Fruit fly (Drosophila melanogaster): ENCODE measurements around the gene CG31710.

CG31710 gene

DNA sequence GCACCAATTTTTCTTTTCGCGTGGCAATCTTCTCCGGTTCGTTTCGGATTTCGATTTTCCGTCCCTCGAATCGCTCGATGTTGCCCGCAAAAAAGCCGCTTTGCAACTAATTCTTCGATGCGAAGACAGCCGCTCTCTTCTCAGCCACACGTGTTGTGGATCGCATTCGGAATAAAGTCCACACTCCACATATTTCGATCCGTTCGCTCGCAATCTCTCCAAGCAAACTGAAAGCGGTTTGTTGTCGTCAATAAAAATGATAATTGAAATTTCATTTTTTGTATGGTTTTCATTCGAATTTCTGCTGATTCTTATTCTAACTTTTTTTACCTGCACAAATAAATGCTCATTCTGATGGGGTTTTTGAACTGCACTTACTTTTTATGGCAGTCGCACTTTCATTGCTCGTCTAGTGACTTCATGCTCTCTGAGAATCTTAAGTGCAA lies at the start of gene CG31710:
Gene CG31710, minus strand, starts transcription at position 83 of the 446 bp plus-strand sequence.
- TF ChIP-seq ttk (optimal IDR thresholded peaks at IDR 0.05) (no peak), psq (optimal IDR thresholded peaks at IDR 0.05) (no peak), Myc (optimal IDR thresholded peaks at IDR 0.05) (no peak), insv (optimal IDR thresholded peaks at IDR 0.05) (no peak), Sin3A (optimal IDR thresholded peaks at IDR 0.05) (no peak)

DNA sequence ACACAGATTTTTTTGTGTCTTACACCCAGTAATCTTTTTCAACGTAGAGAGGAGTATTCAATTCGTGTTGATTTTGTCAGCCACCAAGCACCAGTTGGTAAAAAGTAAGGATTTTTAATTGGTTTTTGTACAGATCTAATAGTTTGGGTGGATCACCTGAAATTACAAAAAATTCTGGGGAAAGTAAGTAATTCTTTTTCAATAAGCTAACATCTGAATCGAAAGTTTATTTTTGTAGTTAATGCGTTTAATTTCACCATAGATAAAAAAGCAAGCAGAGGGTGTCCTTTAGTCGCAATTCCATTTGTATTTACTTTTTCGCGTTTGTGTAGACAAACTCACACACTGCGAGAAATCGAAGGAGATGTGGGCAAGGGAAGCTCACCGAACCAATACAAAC lies 49.1 kb upstream of the CG31710 start:
- TF ChIP-seq ttk (optimal IDR thresholded peaks at IDR 0.05), result no peak
- no peak for TF ChIP-seq psq (optimal IDR thresholded peaks at IDR 0.05)
- no peak for TF ChIP-seq Sin3A (optimal IDR thresholded peaks at IDR 0.05)
- TF ChIP-seq insv (optimal IDR thresholded peaks at IDR 0.05), result no peak
- no peak for TF ChIP-seq h (optimal IDR thresholded peaks at IDR 0.05)
- TF ChIP-seq Myc (optimal IDR thresholded peaks at IDR 0.05), result no peak

DNA sequence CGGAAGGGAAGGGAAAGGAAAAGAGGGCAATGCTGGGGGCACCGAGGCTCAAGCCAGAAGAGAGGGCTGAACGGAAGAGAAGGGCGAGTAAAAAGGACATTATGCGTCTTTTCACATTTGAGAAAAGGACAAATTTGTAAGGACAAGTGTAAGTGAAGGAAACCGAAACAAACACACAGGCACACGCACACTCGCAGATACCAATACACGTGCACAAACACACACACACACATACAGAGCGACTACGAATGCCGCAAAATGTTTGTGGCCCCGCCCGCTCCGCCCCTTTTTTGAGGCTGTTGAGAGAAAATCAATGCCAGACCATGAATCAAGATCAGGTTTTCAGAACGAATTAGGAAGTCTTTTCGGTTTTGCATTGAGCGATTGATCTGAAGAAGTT lies 47.6 kb upstream of the CG31710 start:
- TF ChIP-seq Myc (optimal IDR thresholded peaks at IDR 0.05), result no peak
- no peak for TF ChIP-seq ttk (optimal IDR thresholded peaks at IDR 0.05)
- TF ChIP-seq h (optimal IDR thresholded peaks at IDR 0.05), result no peak
- no peak for TF ChIP-seq psq (optimal IDR thresholded peaks at IDR 0.05)
- no peak for TF ChIP-seq insv (optimal IDR thresholded peaks at IDR 0.05)

DNA sequence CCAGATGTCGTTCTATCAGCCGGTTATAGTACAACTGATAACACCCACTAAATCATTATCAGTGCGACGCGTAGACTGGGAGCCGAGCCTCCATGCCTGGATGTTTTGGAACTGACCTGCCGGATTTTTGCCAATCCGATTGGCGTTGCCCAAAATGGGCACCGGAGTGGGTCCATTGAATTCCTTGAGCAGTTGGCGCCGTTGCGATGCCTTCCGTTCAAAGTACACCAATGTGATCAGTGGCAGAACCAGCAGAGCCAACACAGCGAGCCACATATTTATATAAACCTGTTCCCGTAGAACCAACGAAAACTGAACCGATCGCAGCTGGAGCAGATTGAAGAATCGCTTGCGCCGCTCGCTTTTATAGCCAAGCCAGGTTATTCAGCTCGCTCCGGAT lies 44.0 kb upstream of the CG31710 start, which contains the start of gene Cyp4e3:
Gene Cyp4e3, minus strand, starts transcription at position 327 of the 400 bp plus-strand sequence.
- TF ChIP-seq ttk (optimal IDR thresholded peaks at IDR 0.05) (no peak), h (optimal IDR thresholded peaks at IDR 0.05) (no peak), insv (optimal IDR thresholded peaks at IDR 0.05) (no peak), psq (optimal IDR thresholded peaks at IDR 0.05) (no peak), Sin3A (optimal IDR thresholded peaks at IDR 0.05) (no peak), Myc (optimal IDR thresholded peaks at IDR 0.05) (no peak)

DNA sequence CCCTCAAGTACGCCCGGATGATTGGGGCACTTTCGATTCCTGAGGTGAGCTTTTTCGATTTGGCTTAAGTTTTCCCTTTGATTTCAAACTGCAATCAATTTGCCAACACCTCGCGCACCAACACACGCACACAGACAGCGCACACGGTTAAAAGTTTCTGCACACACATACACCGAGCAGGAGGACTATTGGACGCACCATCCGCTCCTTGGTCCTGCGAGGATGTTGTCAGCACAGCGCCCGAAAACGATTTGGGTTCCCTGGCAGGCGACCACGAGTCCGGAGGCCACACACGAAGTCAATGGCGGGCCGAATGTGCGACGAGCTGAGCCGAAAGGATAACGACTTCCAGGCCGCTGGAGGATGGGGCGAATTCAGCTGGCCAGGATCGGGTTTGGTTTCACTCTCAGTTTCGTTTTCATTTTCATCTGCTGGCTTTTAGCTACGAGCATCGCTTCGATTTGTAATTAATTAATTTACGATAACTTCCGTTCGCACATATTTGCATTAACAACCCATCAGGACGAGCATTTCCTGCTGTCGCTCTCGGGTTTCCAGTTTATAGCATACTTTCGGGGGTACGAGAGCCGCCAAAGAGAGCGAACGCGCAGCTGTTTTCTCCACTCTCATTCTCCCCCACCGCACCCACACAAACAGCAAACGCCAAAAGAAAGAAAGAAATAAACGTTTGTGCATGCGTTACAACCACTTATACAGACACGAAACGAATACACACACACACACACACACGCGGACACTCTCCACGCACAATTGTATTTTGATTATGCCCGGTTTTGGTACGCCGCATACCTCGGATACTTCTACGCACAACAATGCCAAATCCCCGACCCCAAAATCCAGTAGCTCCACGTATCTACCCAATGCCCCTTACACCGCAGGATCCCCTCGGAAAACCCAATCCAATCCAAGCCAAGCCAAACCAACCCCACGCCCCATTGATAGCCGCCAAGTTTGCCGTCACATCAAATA lies 40.8 kb upstream of the CG31710 start, which contains the start of gene Nckx30C:
Gene Nckx30C, minus strand, starts transcription at position 260 of the 990 bp plus-strand sequence.
- TF ChIP-seq insv (optimal IDR thresholded peaks at IDR 0.05) (no peak), Myc (optimal IDR thresholded peaks at IDR 0.05) (no peak), h (optimal IDR thresholded peaks at IDR 0.05) (no peak), Sin3A (optimal IDR thresholded peaks at IDR 0.05) (no peak), ttk (optimal IDR thresholded peaks at IDR 0.05) (no peak), psq (optimal IDR thresholded peaks at IDR 0.05) (no peak)

DNA sequence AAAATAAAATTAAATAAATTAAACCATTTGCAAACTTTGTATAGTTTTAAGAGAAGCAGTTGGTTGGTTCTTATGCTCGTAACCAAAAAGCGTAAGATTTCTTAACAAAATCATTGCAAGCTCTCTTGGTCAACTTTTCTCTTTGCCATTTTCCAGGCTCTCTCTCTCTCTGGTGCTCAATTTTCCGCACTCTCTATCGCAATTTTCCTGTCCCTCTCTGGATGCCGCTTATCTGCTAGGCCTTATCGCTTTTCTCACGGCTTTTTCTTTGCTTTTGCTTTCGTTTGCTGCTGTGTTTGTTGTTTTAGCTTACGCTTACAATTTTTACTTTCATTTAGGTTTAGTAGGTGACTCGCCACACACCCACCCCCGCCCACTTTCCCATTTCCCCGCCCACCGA lies 38.9 kb upstream of the CG31710 start:
- TF ChIP-seq psq (optimal IDR thresholded peaks at IDR 0.05) (no peak), insv (optimal IDR thresholded peaks at IDR 0.05) (no peak), ttk (optimal IDR thresholded peaks at IDR 0.05) (no peak), Myc (optimal IDR thresholded peaks at IDR 0.05) (no peak)

DNA sequence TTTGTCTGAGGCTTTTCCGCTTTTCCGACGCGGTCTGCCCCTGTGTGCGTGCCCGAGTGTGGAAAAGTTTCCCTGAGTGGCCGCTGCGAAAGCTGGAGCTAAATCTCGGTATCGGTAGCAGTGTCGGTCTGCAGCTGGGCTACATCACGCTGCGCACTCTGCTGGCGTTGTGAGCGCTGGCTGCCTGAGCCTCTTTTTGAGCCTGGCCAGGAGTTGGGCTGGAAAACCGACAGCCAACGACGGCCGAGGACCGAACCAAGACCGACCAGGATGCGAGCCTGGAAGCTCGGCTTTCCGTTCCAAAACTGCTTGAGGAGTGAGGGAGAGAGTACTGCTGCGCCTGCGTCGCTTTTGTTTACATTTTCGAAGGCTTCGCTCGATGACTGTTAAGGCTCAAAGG lies 38.1 kb upstream of the CG31710 start:
- no peak for TF ChIP-seq h (optimal IDR thresholded peaks at IDR 0.05)
- TF ChIP-seq insv (optimal IDR thresholded peaks at IDR 0.05), result no peak
- TF ChIP-seq ttk (optimal IDR thresholded peaks at IDR 0.05), result no peak
- no peak for TF ChIP-seq Sin3A (optimal IDR thresholded peaks at IDR 0.05)
- no peak for TF ChIP-seq Myc (optimal IDR thresholded peaks at IDR 0.05)

DNA sequence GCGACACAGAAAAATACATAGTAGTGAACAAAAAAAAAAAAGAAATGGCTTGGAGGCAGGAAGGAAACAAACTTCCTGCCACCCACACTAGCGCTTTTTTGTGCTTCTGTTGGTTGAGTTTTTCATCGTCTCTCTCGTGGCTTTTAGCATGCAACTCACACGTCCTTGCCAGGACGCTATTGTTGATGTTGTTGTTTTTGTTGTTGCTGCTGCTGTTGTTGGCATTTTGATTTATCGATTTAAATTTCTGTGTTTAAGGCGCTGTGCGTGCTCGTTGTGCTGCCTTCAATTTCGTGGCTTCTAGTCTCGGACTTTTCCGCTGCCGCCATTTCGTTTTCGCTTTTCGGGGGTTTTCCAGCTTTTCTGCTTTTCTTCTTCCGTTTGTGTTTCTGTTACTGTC lies 33.9 kb upstream of the CG31710 start:
- TF ChIP-seq h (optimal IDR thresholded peaks at IDR 0.05), result no peak
- TF ChIP-seq Sin3A (optimal IDR thresholded peaks at IDR 0.05), result no peak

DNA sequence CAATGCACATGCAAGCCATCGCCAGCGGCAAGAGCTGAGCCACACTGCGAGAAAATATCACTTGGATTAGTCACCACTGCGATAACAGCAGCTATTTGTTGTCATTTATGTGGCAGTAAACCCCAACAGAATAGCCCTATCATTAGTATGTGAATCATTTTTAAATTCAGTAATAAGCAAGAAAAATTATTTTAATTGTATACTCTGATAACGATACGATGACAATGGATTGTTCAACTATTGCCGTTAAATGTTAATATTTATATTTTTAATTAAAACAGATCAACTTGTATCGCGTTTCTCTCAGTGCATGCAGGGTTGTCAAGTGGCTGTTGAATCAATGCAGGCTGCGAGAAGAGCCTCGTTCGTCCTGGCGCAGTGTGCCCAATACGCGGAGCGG lies 32.0 kb upstream of the CG31710 start:
- no peak for TF ChIP-seq Myc (optimal IDR thresholded peaks at IDR 0.05)
- TF ChIP-seq Sin3A (optimal IDR thresholded peaks at IDR 0.05), result no peak
- no peak for TF ChIP-seq psq (optimal IDR thresholded peaks at IDR 0.05)
- TF ChIP-seq h (optimal IDR thresholded peaks at IDR 0.05), result no peak
- TF ChIP-seq ttk (optimal IDR thresholded peaks at IDR 0.05), result no peak
- no peak for TF ChIP-seq insv (optimal IDR thresholded peaks at IDR 0.05)

DNA sequence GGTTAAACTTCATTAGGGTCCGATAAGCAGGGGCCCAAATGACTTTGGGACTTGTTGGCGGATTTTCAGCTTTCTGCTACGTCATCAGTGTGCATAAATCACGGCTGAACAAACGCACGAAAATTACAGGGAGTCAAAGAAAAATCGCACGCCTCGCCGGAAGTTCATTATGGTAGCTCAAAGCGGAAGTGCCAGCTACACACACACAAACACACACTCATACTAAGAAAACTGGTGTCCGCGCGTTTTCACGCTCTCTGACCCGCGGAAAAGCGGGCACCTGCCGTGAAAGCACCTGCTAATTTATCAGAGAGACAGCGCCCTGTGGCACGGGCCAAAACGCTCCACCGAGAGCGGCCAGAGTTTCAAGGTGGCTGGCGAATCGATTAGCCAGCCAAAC lies 31.6 kb upstream of the CG31710 start:
- TF ChIP-seq insv (optimal IDR thresholded peaks at IDR 0.05), result no peak
- TF ChIP-seq h (optimal IDR thresholded peaks at IDR 0.05), result no peak
- no peak for TF ChIP-seq Myc (optimal IDR thresholded peaks at IDR 0.05)
- no peak for TF ChIP-seq psq (optimal IDR thresholded peaks at IDR 0.05)
- TF ChIP-seq Sin3A (optimal IDR thresholded peaks at IDR 0.05), result no peak
- TF ChIP-seq ttk (optimal IDR thresholded peaks at IDR 0.05), result no peak

DNA sequence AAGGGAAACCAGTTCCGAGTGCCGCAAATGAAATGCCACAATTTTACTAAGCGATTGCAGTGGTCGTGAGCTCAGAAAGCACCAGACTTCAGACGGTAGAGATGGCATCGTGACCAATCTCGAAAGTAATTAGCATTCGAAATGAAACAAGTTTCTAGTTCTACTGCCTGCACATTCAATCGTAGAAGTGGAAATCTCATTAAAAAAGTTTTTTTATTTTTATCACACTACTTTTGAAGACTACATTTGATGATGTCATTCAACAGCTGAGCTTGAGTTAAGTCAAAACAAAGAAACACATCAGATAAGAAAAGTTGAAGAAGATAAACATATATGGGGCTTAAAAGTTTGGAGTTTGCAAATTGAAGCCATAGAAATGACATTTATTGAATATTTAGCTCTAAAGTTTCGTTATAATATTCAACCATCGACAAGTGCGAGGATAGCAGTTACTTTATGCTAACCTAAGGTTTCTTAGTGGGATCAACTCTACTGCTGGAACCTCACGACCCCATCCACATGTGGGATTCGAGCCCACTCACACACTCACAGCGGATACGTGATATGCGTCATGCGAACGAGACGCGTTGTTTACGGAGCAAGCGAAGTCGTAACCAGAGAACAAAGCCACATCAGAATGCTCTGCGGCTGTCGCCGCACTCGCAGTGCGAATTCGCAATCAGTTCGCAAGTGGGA lies 30.4 kb upstream of the CG31710 start, which contains the start of gene CG13117:
Gene CG13117, plus strand, starts transcription at position 646 of the 696 bp plus-strand sequence.
- TF ChIP-seq Sin3A (optimal IDR thresholded peaks at IDR 0.05), result no peak
- no peak for TF ChIP-seq insv (optimal IDR thresholded peaks at IDR 0.05)
- TF ChIP-seq psq (optimal IDR thresholded peaks at IDR 0.05), result no peak
- TF ChIP-seq ttk (optimal IDR thresholded peaks at IDR 0.05), result no peak
- TF ChIP-seq h (optimal IDR thresholded peaks at IDR 0.05), result no peak
- TF ChIP-seq Myc (optimal IDR thresholded peaks at IDR 0.05), result no peak

DNA sequence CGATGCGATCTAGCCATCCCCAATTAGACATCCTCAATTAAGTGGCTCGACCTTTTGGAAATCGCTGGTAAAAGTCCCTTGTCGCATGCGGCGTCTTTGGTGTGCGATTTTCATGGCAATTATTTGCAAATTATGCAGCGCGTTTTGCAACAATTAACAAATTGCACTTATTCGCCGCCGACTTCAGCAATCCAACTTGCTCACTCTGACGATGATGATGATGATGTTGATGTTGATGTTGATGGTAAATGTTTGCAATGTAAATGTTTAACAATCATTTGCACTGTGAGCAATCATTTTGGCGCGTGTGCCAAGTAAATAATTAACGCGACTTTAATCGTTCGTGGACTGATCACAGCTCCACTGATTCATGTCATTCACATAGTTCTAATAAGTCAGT lies 28.4 kb upstream of the CG31710 start:
- TF ChIP-seq ttk (optimal IDR thresholded peaks at IDR 0.05) (no peak), Myc (optimal IDR thresholded peaks at IDR 0.05) (no peak), Sin3A (optimal IDR thresholded peaks at IDR 0.05) (no peak), insv (optimal IDR thresholded peaks at IDR 0.05) (no peak), h (optimal IDR thresholded peaks at IDR 0.05) (no peak), psq (optimal IDR thresholded peaks at IDR 0.05) (no peak)

All from Kc167 (cell line).